Worm (Caenorhabditis elegans) whole organism, late embryonic: ENCODE results near the gene F18A11.5.
A peak's percentile ranks its signal among the peaks of the same experiment; 100 is the strongest.

Source experiments
- F13H6.1 ChIP-seq: sonication (generic microtip); optimal IDR thresholded peaks from 2 replicates; lab custom pipeline; 2016; ENCODE audit warnings: missing genetic modification characterization, missing compliant biosample characterization
- K02D7.2 ChIP-seq: sonication (generic microtip); optimal IDR thresholded peaks from 2 replicates; lab custom pipeline; 2017; ENCODE audit warnings: mild to moderate bottlenecking, missing genetic modification characterization, missing compliant biosample characterization
- K09A11.1 ChIP-seq: sonication (generic microtip); optimal IDR thresholded peaks from 2 replicates; lab custom pipeline; 2017; ENCODE audit warnings: antibody characterized with exemption, mild to moderate bottlenecking, missing genetic modification characterization, missing compliant biosample characterization; ENCODE audit not compliant: insufficient read depth
- ceh-19 ChIP-seq: fragments of 200-800 bp; sonication (Bioruptor generic); optimal IDR thresholded peaks from 2 replicates; lab custom pipeline; 2018; ENCODE audit warnings: mild to moderate bottlenecking, missing genetic modification characterization, missing compliant biosample characterization
- ceh-22 ChIP-seq: sonication (generic microtip); optimal IDR thresholded peaks from 2 replicates; lab custom pipeline; 2017; ENCODE audit warnings: missing biosample characterization, missing genetic modification characterization
- ceh-31 ChIP-seq: sonication (generic microtip); optimal IDR thresholded peaks from 2 replicates; lab custom pipeline; 2016; ENCODE audit warnings: missing genetic modification characterization, missing compliant biosample characterization
- ceh-34 ChIP-seq: sonication (generic microtip); optimal IDR thresholded peaks from 2 replicates; lab custom pipeline; 2016; ENCODE audit warnings: mild to moderate bottlenecking, missing genetic modification characterization, missing compliant biosample characterization
- ceh-6 ChIP-seq: fragments of 200-800 bp; sonication (Bioruptor generic); optimal IDR thresholded peaks from 2 replicates; lab custom pipeline; 2018; ENCODE audit warnings: mild to moderate bottlenecking, missing genetic modification characterization, missing compliant biosample characterization
- che-1 ChIP-seq: sonication (generic microtip); optimal IDR thresholded peaks from 2 replicates; lab custom pipeline; 2016; ENCODE audit warnings: mild to moderate bottlenecking, missing genetic modification characterization, missing compliant biosample characterization
- dmd-4 ChIP-seq: sonication (generic microtip); optimal IDR thresholded peaks from 2 replicates; lab custom pipeline; 2016; ENCODE audit warnings: borderline replicate concordance, missing genetic modification characterization, missing compliant biosample characterization
- elt-4 ChIP-seq: sonication (generic microtip); optimal IDR thresholded peaks from 2 replicates; lab custom pipeline; 2016; ENCODE audit warnings: missing genetic modification characterization, missing compliant biosample characterization
- ets-4 ChIP-seq: sonication (generic microtip); optimal IDR thresholded peaks from 2 replicates; lab custom pipeline; 2016; ENCODE audit warnings: missing genetic modification characterization, missing compliant biosample characterization
- eyg-1 ChIP-seq: sonication (generic microtip); optimal IDR thresholded peaks from 2 replicates; lab custom pipeline; 2016; ENCODE audit warnings: missing genotype, missing genetic modification characterization, missing compliant biosample characterization
- hlh-13 ChIP-seq: fragments of 200-800 bp; sonication (Bioruptor generic); optimal IDR thresholded peaks from 2 replicates; lab custom pipeline; 2018; ENCODE audit warnings: mild to moderate bottlenecking, missing genetic modification characterization, missing compliant biosample characterization
- hlh-30 ChIP-seq: sonication (generic microtip); optimal IDR thresholded peaks from 2 replicates; lab custom pipeline; 2017; ENCODE audit warnings: antibody characterized with exemption, missing genetic modification characterization, missing compliant biosample characterization; ENCODE audit not compliant: insufficient read depth
- lim-6 ChIP-seq: sonication (generic microtip); optimal IDR thresholded peaks from 2 replicates; lab custom pipeline; 2016; ENCODE audit warnings: missing genetic modification characterization, missing compliant biosample characterization
- lin-11 ChIP-seq: fragments of 200-800 bp; sonication (Bioruptor generic); optimal IDR thresholded peaks from 2 replicates; lab custom pipeline; 2018; ENCODE audit warnings: mild to moderate bottlenecking, missing genetic modification characterization, missing compliant biosample characterization
- madf-2 ChIP-seq: sonication (generic microtip); optimal IDR thresholded peaks from 2 replicates; lab custom pipeline; 2017; ENCODE audit warnings: missing genetic modification characterization, missing compliant biosample characterization
- mec-3 ChIP-seq: sonication (generic microtip); optimal IDR thresholded peaks from 2 replicates; lab custom pipeline; 2016; ENCODE audit warnings: borderline replicate concordance, missing genetic modification characterization, missing compliant biosample characterization
- nfya-1 ChIP-seq: sonication (generic microtip); optimal IDR thresholded peaks from 2 replicates; lab custom pipeline; 2017; ENCODE audit warnings: missing genetic modification characterization, mild to moderate bottlenecking, missing compliant biosample characterization, antibody characterized with exemption, moderate library complexity
- npax-4 ChIP-seq: sonication (generic microtip); optimal IDR thresholded peaks from 2 replicates; lab custom pipeline; 2016; ENCODE audit warnings: missing genetic modification characterization, missing compliant biosample characterization
- odd-2 ChIP-seq: sonication (generic microtip); optimal IDR thresholded peaks from 2 replicates; lab custom pipeline; 2017; ENCODE audit warnings: antibody characterized with exemption, mild to moderate bottlenecking, missing genetic modification characterization, missing compliant biosample characterization
- pag-3 ChIP-seq: sonication (generic microtip); optimal IDR thresholded peaks from 2 replicates; lab custom pipeline; 2016; ENCODE audit warnings: missing compliant biosample characterization, missing genetic modification characterization, borderline replicate concordance
- pat-9 ChIP-seq: fragments of 200-800 bp; sonication (Bioruptor generic); optimal IDR thresholded peaks from 2 replicates; lab custom pipeline; 2018; ENCODE audit warnings: mild to moderate bottlenecking, missing genetic modification characterization, moderate library complexity, missing compliant biosample characterization
- pax-1 ChIP-seq: fragments of 150-350 bp; optimal IDR thresholded peaks from 2 replicates; lab custom pipeline; 2014; ENCODE audit warnings: missing biosample characterization, missing genetic modification characterization
- pha-4 ChIP-seq: fragments of 150-350 bp; optimal IDR thresholded peaks from 2 replicates; lab custom pipeline; 2018; ENCODE audit warnings: missing biosample characterization, missing genetic modification reagents, missing genetic modification characterization
- ref-2 ChIP-seq: sonication (generic microtip); optimal IDR thresholded peaks from 2 replicates; lab custom pipeline; 2016; ENCODE audit warnings: missing genetic modification characterization, missing compliant biosample characterization
- sox-2 ChIP-seq: fragments of 200-800 bp; sonication (Bioruptor generic); IDR thresholded peaks from 2 replicates; pipeline ENCODE4 v1.3.6; 2022; ENCODE audit warnings: missing genetic modification reagents, missing genetic modification characterization, missing compliant biosample characterization
- tbx-2 ChIP-seq: sonication (generic microtip); optimal IDR thresholded peaks from 2 replicates; lab custom pipeline; 2016; ENCODE audit warnings: missing genetic modification characterization, missing compliant biosample characterization
- unc-42 ChIP-seq: sonication (generic microtip); optimal IDR thresholded peaks from 2 replicates; lab custom pipeline; 2016; ENCODE audit warnings: missing genotype, missing genetic modification characterization, missing compliant biosample characterization
- unc-55 ChIP-seq: sonication (generic microtip); optimal IDR thresholded peaks from 2 replicates; lab custom pipeline; 2017; ENCODE audit warnings: missing biosample characterization, missing genetic modification reagents, missing genetic modification characterization
- unc-86 ChIP-seq: sonication (generic microtip); optimal IDR thresholded peaks from 2 replicates; lab custom pipeline; 2016; ENCODE audit warnings: missing genetic modification characterization, missing compliant biosample characterization
- zip-5 ChIP-seq: sonication (generic microtip); optimal IDR thresholded peaks from 2 replicates; lab custom pipeline; 2016; ENCODE audit warnings: missing genetic modification characterization, missing compliant biosample characterization

Gene F18A11.5

DNA sequence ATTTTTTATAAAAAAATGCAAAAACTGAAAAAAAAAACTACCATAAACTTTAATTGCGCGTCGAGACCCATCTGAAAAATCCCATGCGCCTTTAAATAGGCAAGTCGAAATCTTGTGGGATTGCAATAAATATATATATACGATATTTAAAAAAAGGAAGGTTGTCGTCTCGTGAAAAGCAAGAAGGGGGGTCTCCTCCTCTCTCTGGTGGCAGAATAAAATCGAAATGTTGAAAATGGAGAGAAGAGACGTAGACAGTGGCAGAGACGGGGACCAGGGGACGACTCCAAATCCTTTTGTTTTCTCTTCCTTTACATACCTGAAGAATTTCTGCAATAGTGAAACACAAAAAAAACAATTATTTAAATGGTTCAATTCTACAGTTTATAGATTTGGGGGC, at the start of gene F18A11.5:
Gene F18A11.5 (minus strand): TSS at position 321 of the 400 bp plus-strand sequence.
- TF ChIP-seq hlh-13 (GFP tag; lab: Kevin White, UChicago), result no peak
- TF ChIP-seq ref-2 (tag; lab: Kevin White, UChicago), result no peak
- TF ChIP-seq ceh-34 (tag; lab: Kevin White, UChicago), result no peak
- no peak for TF ChIP-seq dmd-4 (tag; lab: Kevin White, UChicago)
- TF ChIP-seq ceh-6 (GFP tag; lab: Kevin White, UChicago), result no peak
- no peak for TF ChIP-seq elt-4 (tag; lab: Kevin White, UChicago)
- no peak for TF ChIP-seq hlh-30 (tag; lab: Kevin White, UChicago)
- TF ChIP-seq odd-2 (tag; lab: Kevin White, UChicago), result no peak
- no peak for TF ChIP-seq pax-1 (tag; lab: Kevin White, UChicago)

ce11 chrII:13059196-13059595, 45.1 kb upstream of the F18A11.5 start:
- TF ChIP-seq eyg-1 (tag; lab: Kevin White, UChicago), result no peak
- TF ChIP-seq hlh-30 (tag; lab: Kevin White, UChicago), result no peak
- TF ChIP-seq pha-4 (tag; lab: Kevin White, UChicago), result no peak
- no peak for TF ChIP-seq F13H6.1
- TF ChIP-seq nfya-1, result no peak
- no peak for TF ChIP-seq unc-42
- no peak for TF ChIP-seq zip-5 (tag; lab: Kevin White, UChicago)
- no peak for TF ChIP-seq hlh-13 (GFP tag; lab: Kevin White, UChicago)
- TF ChIP-seq unc-86 (tag; lab: Kevin White, UChicago), result no peak
- TF ChIP-seq che-1 (tag; lab: Kevin White, UChicago), result no peak
- TF ChIP-seq ceh-31 (tag; lab: Kevin White, UChicago), result no peak
- TF ChIP-seq pag-3, result no peak
- TF ChIP-seq tbx-2 (tag; lab: Kevin White, UChicago), result no peak

- TF ChIP-seq ceh-22 (no peak), ceh-19 (GFP tag; lab: Kevin White, UChicago) (peak; percentile 24), F13H6.1 (no peak), madf-2 (tag; lab: Kevin White, UChicago) (no peak), K02D7.2 (tag; lab: Kevin White, UChicago) (no peak), pat-9 (tag; lab: Kevin White, UChicago) (peak; percentile 31)
Measured at ce11 chrII:13056580-13056979, 42.5 kb upstream of the F18A11.5 start, which contains the start of gene zyx-1. Gene zyx-1 (plus strand): TSS chrII:13056910.

ce11 chrII:13053443-13053842, 39.4 kb upstream of the F18A11.5 start:
- TF ChIP-seq npax-4 (tag; lab: Kevin White, UChicago), result no peak
- TF ChIP-seq mec-3 (tag; lab: Kevin White, UChicago), result no peak
- no peak for TF ChIP-seq lim-6 (tag; lab: Kevin White, UChicago)
- no peak for TF ChIP-seq K09A11.1 (tag; lab: Kevin White, UChicago)
- no peak for TF ChIP-seq ets-4 (tag; lab: Kevin White, UChicago)
- no peak for TF ChIP-seq pha-4 (tag; lab: Kevin White, UChicago)
- TF ChIP-seq unc-55, result no peak

DNA sequence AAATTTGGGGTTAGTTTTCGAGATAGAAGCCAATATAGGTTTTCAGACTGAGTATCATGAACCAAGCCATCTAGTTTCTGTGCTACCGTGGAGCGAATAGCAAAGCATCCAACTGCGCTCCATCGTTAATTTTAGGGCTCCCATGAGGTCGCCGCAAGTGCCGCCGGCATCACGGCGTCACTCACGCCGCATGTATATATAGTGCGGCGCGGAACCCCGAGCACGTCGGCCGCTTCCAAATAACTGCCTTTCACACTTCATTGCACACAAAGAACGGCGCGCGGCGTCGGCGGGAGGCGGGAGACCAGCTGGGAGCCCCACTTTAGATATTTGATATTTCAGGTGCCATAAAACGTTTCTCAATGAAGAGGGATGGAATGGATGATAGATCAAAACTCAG, 36.0 kb upstream of the F18A11.5 start:
- no peak for TF ChIP-seq ceh-22
- no peak for TF ChIP-seq unc-42
- no peak for TF ChIP-seq lin-11
- no peak for TF ChIP-seq tbx-2 (tag; lab: Kevin White, UChicago)
- no peak for TF ChIP-seq ceh-34 (tag; lab: Kevin White, UChicago)
- TF ChIP-seq pat-9 (tag; lab: Kevin White, UChicago), result no peak
- TF ChIP-seq sox-2, result no peak
